Worm (Caenorhabditis elegans) whole organism, mixed stage, embryonic: Measurements from ENCODE around the gene twk-32.

Experiments
- ces-1 ChIP-seq: fragments of 150-350 bp; optimal IDR thresholded peaks from 2 replicates; lab custom pipeline; 2014; ENCODE audit warnings: missing biosample characterization, missing genetic modification reagents, missing genetic modification characterization
- drap-1 ChIP-seq: fragments of 200-800 bp; sonication (Bioruptor generic); optimal IDR thresholded peaks from 3 replicates; lab custom pipeline; 2018; ENCODE audit warnings: mild to moderate bottlenecking, missing genetic modification characterization, missing compliant biosample characterization
- elt-1 ChIP-seq: sonication (generic microtip); optimal IDR thresholded peaks from 2 replicates; lab custom pipeline; 2017; ENCODE audit warnings: missing genetic modification characterization, mild to moderate bottlenecking, missing compliant biosample characterization, antibody characterized with exemption, moderate library complexity, borderline replicate concordance; ENCODE audit not compliant: insufficient read depth
- ham-2 ChIP-seq: fragments of 200-800 bp; sonication (Bioruptor generic); optimal IDR thresholded peaks from 2 replicates; lab custom pipeline; 2018; ENCODE audit warnings: mild to moderate bottlenecking, missing genetic modification characterization, missing compliant biosample characterization
- hlh-1 ChIP-seq: fragments of 150-350 bp; optimal IDR thresholded peaks from 2 replicates; lab custom pipeline; 2014; ENCODE audit warnings: missing biosample characterization, missing genetic modification reagents, missing genetic modification characterization
- lin-13 ChIP-seq: fragments of 150-350 bp; optimal IDR thresholded peaks from 2 replicates; lab custom pipeline; 2014; ENCODE audit warnings: missing biosample characterization, missing genetic modification characterization
- mep-1 ChIP-seq: fragments of 150-350 bp; optimal IDR thresholded peaks from 2 replicates; lab custom pipeline; 2017; ENCODE audit warnings: missing biosample characterization, missing genetic modification reagents, missing genetic modification characterization, inconsistent platforms
- nhr-2 ChIP-seq: fragments of 150-350 bp; optimal IDR thresholded peaks from 2 replicates; lab custom pipeline; 2014; ENCODE audit warnings: missing biosample characterization, missing genetic modification characterization
- nhr-237 ChIP-seq: fragments of 150-350 bp; optimal IDR thresholded peaks from 2 replicates; lab custom pipeline; 2014; ENCODE audit warnings: missing biosample characterization, missing genetic modification characterization
- nhr-28 ChIP-seq: fragments of 150-350 bp; optimal IDR thresholded peaks from 2 replicates; lab custom pipeline; 2014; ENCODE audit warnings: missing biosample characterization, missing genetic modification characterization
- pha-4 ChIP-seq: fragments of 150-350 bp; optimal IDR thresholded peaks from 2 replicates; lab custom pipeline; 2018; ENCODE audit warnings: missing biosample characterization, missing genetic modification reagents, missing genetic modification characterization
- snpc-4 ChIP-seq: fragments of 150-350 bp; optimal IDR thresholded peaks from 2 replicates; lab custom pipeline; 2014; ENCODE audit warnings: missing biosample characterization, missing genetic modification characterization
- sptf-1 ChIP-seq: sonication (generic microtip); optimal IDR thresholded peaks from 2 replicates; lab custom pipeline; 2017; ENCODE audit warnings: mild to moderate bottlenecking, missing genetic modification characterization, moderate library complexity, missing compliant biosample characterization
- unc-62 ChIP-seq: fragments of 150-350 bp; optimal IDR thresholded peaks from 2 replicates; lab custom pipeline; 2014; ENCODE audit warnings: missing biosample characterization, missing genetic modification reagents, missing genetic modification characterization

ce11 chrV:13816877-13817276, 20.4 kb downstream of the twk-32 start, which contains the start of gene F55B12.2:
- TF ChIP-seq snpc-4 (tag; lab: Kevin White, UChicago) (no peak), nhr-2 (tag; lab: Kevin White, UChicago) (no peak), ham-2 (GFP tag; lab: Kevin White, UChicago) (no peak), ces-1 (GFP tag; lab: Kevin White, UChicago) (no peak), elt-1 (tag; lab: Kevin White, UChicago) (no peak), drap-1 (GFP tag; lab: Kevin White, UChicago) (no peak), hlh-1 (tag; lab: Kevin White, UChicago) (no peak), sptf-1 (tag; lab: Kevin White, UChicago) (no peak), unc-62 (GFP tag; lab: Kevin White, UChicago) (no peak), mep-1 (no peak), nhr-237 (no peak), nhr-28 (tag; lab: Kevin White, UChicago) (no peak), pha-4 (no peak), lin-13 (tag; lab: Kevin White, UChicago) (no peak)
